Fruit fly (Drosophila melanogaster): ENCODE results near the gene CG3164.

- TF ChIP-seq Myc (optimal IDR thresholded peaks at IDR 0.05) (no peak), insv (optimal IDR thresholded peaks at IDR 0.05) (no peak), psq (optimal IDR thresholded peaks at IDR 0.05) (no peak), ttk (optimal IDR thresholded peaks at IDR 0.05) (no peak), Sin3A (optimal IDR thresholded peaks at IDR 0.05) (no peak), h (optimal IDR thresholded peaks at IDR 0.05) (no peak)
Measured at dm6 chr2L:146503-146902, 15.9 kb upstream of the CG3164 start.

Measured in Kc167 (cell line).